Fruit fly (Drosophila melanogaster) whole organism, embryonic: ENCODE measurements around the gene vkg.

Experiments
- Blimp-1 ChIP-seq: fragments of 200-800 bp; sonication (Bioruptor generic); optimal IDR thresholded peaks from 3 replicates; lab custom pipeline; 2018; ENCODE audit warnings: missing biosample characterization, missing genetic modification characterization, mild to moderate bottlenecking, moderate library complexity, missing genetic modification reagents
- CG11093 ChIP-seq: fragments of 200-800 bp; sonication (Bioruptor generic); IDR thresholded peaks from 3 replicates; pipeline ENCODE4 v1.3.6; 2022; ENCODE audit warnings: missing biosample characterization, missing genetic modification characterization
- CG11247 ChIP-seq: fragments of 200-800 bp; sonication (Bioruptor generic); IDR thresholded peaks from 2 replicates; pipeline ENCODE4 v1.3.6; 2022; ENCODE audit warnings: missing biosample characterization, missing genetic modification characterization
- CG11456 ChIP-seq: fragments of 200-800 bp; sonication (Bioruptor generic); IDR thresholded peaks from 3 replicates; pipeline ENCODE4 v1.3.6; 2022; ENCODE audit warnings: missing biosample characterization, missing genetic modification characterization
- CG1529 ChIP-seq: fragments of 200-800 bp; sonication (Bioruptor generic); optimal IDR thresholded peaks from 3 replicates; lab custom pipeline; 2018; ENCODE audit warnings: missing biosample characterization, missing genetic modification characterization
- CG17612 ChIP-seq: fragments of 200-800 bp; sonication (Bioruptor generic); IDR thresholded peaks from 2 replicates; pipeline ENCODE4 v1.3.6; 2022; ENCODE audit warnings: missing biosample characterization, missing genetic modification characterization
- CG18619 ChIP-seq: fragments of 200-800 bp; sonication (Bioruptor generic); optimal IDR thresholded peaks from 3 replicates; lab custom pipeline; 2017; ENCODE audit warnings: missing biosample characterization, mild to moderate bottlenecking, missing genetic modification characterization
- CG3163 ChIP-seq: fragments of 200-800 bp; sonication (Bioruptor generic); optimal IDR thresholded peaks from 3 replicates; lab custom pipeline; 2016; ENCODE audit warnings: missing biosample characterization, missing genetic modification characterization
- CG33213 ChIP-seq: fragments of 200-800 bp; sonication (Bioruptor generic); optimal IDR thresholded peaks from 3 replicates; lab custom pipeline; 2016; ENCODE audit warnings: missing biosample characterization, missing genetic modification characterization
- CG42726 ChIP-seq: fragments of 200-800 bp; sonication (Bioruptor generic); IDR thresholded peaks from 2 replicates; pipeline ENCODE4 v1.3.6; 2022; ENCODE audit warnings: missing biosample characterization, missing genetic modification characterization; ENCODE audit not compliant: partially characterized antibody
- CG4282 ChIP-seq: fragments of 200-800 bp; sonication (Bioruptor generic); optimal IDR thresholded peaks from 2 replicates; lab custom pipeline; 2016; ENCODE audit warnings: missing biosample characterization, missing genetic modification characterization
- CG6689 ChIP-seq: fragments of 200-800 bp; sonication (Bioruptor generic); IDR thresholded peaks from 2 replicates; pipeline ENCODE4 v1.3.6; 2022; ENCODE audit warnings: missing biosample characterization, missing genetic modification characterization
- CG7786 ChIP-seq: fragments of 200-800 bp; sonication (Bioruptor generic); optimal IDR thresholded peaks from 2 replicates; lab custom pipeline; 2016; ENCODE audit warnings: missing biosample characterization, missing genetic modification characterization
- Dip3 ChIP-seq: fragments of 200-800 bp; sonication (Bioruptor generic); optimal IDR thresholded peaks from 3 replicates; lab custom pipeline; 2016; ENCODE audit warnings: missing biosample characterization, missing genetic modification characterization
- Fer2 ChIP-seq: fragments of 200-800 bp; sonication (Bioruptor generic); optimal IDR thresholded peaks from 2 replicates; lab custom pipeline; 2018; ENCODE audit warnings: missing biosample characterization, mild to moderate bottlenecking, missing genetic modification characterization, moderate library complexity
- HLH4C ChIP-seq: fragments of 200-800 bp; sonication (Bioruptor generic); IDR thresholded peaks from 3 replicates; pipeline ENCODE4 v1.3.6; 2022; ENCODE audit warnings: missing biosample characterization, missing genetic modification characterization; ENCODE audit not compliant: partially characterized antibody
- HLHmδ ChIP-seq: fragments of 200-800 bp; sonication (Bioruptor generic); optimal IDR thresholded peaks from 2 replicates; lab custom pipeline; 2018; ENCODE audit warnings: missing biosample characterization, mild to moderate bottlenecking, missing genetic modification characterization, moderate library complexity
- Hsf ChIP-seq: fragments of 200-800 bp; sonication (Bioruptor generic); optimal IDR thresholded peaks from 3 replicates; lab custom pipeline; 2016; ENCODE audit warnings: missing biosample characterization, missing genetic modification characterization
- Lim3 ChIP-seq: fragments of 200-800 bp; sonication (Bioruptor generic); IDR thresholded peaks from 2 replicates; pipeline ENCODE4 v1.3.6; 2022; ENCODE audit warnings: missing biosample characterization, missing genetic modification characterization
- MTF-1 ChIP-seq: fragments of 200-800 bp; sonication (Bioruptor generic); optimal IDR thresholded peaks from 2 replicates; lab custom pipeline; 2018; ENCODE audit warnings: missing biosample characterization, mild to moderate bottlenecking, missing genetic modification characterization, borderline replicate concordance
- Mad ChIP-seq: fragments of 200-800 bp; sonication (Bioruptor generic); optimal IDR thresholded peaks from 2 replicates; lab custom pipeline; 2016; ENCODE audit warnings: missing biosample characterization, missing genetic modification characterization
- NfI ChIP-seq: fragments of 200-800 bp; sonication (Bioruptor generic); optimal IDR thresholded peaks from 3 replicates; lab custom pipeline; 2018; ENCODE audit warnings: missing biosample characterization, mild to moderate bottlenecking, missing genetic modification characterization, moderate library complexity
- Sry-δ ChIP-seq: fragments of 200-800 bp; sonication (Bioruptor generic); optimal IDR thresholded peaks from 2 replicates; lab custom pipeline; 2016; ENCODE audit warnings: missing biosample characterization, missing genetic modification characterization
- TFAM ChIP-seq: fragments of 200-800 bp; sonication (Bioruptor generic); optimal IDR thresholded peaks from 2 replicates; lab custom pipeline; 2017; ENCODE audit warnings: missing biosample characterization, missing genetic modification characterization, inconsistent platforms
- amos ChIP-seq: fragments of 200-800 bp; sonication (Bioruptor generic); IDR thresholded peaks from 2 replicates; pipeline ENCODE4 v1.3.6; 2022; ENCODE audit warnings: missing biosample characterization, missing genetic modification characterization; ENCODE audit not compliant: partially characterized antibody
- bigmax ChIP-seq: fragments of 200-800 bp; sonication (Bioruptor generic); optimal IDR thresholded peaks from 2 replicates; lab custom pipeline; 2018; ENCODE audit warnings: missing biosample characterization, mild to moderate bottlenecking, missing genetic modification characterization
- bsh ChIP-seq, 2 experiments: fragments of 200-800 bp; sonication (Bioruptor generic); optimal IDR thresholded peaks; 2 replicates each; lab custom pipeline; 2017 to 2018; ENCODE audit warnings: mild to moderate bottlenecking in 2 of 2, missing biosample characterization in 2 of 2, missing genetic modification characterization in 2 of 2, moderate library complexity in 1 of 2
- btn ChIP-seq: fragments of 200-800 bp; sonication (Bioruptor generic); optimal IDR thresholded peaks from 2 replicates; lab custom pipeline; 2016; ENCODE audit warnings: missing biosample characterization, missing genetic modification characterization
- cas ChIP-seq: fragments of 200-800 bp; sonication (Bioruptor generic); IDR thresholded peaks from 2 replicates; pipeline ENCODE4 v1.3.6; 2022; ENCODE audit warnings: missing biosample characterization, missing genetic modification characterization
- cg ChIP-seq: fragments of 200-800 bp; sonication (Bioruptor generic); optimal IDR thresholded peaks from 3 replicates; lab custom pipeline; 2019; ENCODE audit warnings: missing biosample characterization, mild to moderate bottlenecking, missing genetic modification characterization, moderate library complexity
- dati ChIP-seq: fragments of 200-800 bp; sonication (Bioruptor generic); IDR thresholded peaks from 2 replicates; pipeline ENCODE4 v1.3.6; 2022; ENCODE audit warnings: missing biosample characterization, missing genetic modification characterization
- fd64A ChIP-seq: fragments of 200-800 bp; sonication (Bioruptor generic); optimal IDR thresholded peaks from 3 replicates; lab custom pipeline; 2018; ENCODE audit warnings: missing biosample characterization, mild to moderate bottlenecking, missing genetic modification characterization
- hbn ChIP-seq: fragments of 200-800 bp; sonication (Bioruptor generic); IDR thresholded peaks from 2 replicates; pipeline ENCODE4 v1.3.6; 2022; ENCODE audit warnings: missing biosample characterization, missing genetic modification characterization; ENCODE audit not compliant: partially characterized antibody
- hth ChIP-seq: fragments of >200 bp; optimal IDR thresholded peaks from 2 replicates; lab custom pipeline; 2017; ENCODE audit warnings: inconsistent platforms
- jigr1 ChIP-seq: fragments of 200-800 bp; sonication (Bioruptor generic); IDR thresholded peaks from 3 replicates; pipeline ENCODE4 v1.3.6; 2022; ENCODE audit warnings: missing biosample characterization, missing genetic modification characterization
- ken ChIP-seq: fragments of 200-800 bp; sonication (Bioruptor generic); IDR thresholded peaks from 3 replicates; pipeline ENCODE4 v1.3.6; 2022; ENCODE audit warnings: missing biosample characterization, missing genetic modification characterization
- lov ChIP-seq, 2 experiments: fragments of 200-800 bp in 1 of 2; fragments of >200 bp in 1 of 2; sonication (Bioruptor generic) in 1 of 2; IDR thresholded peaks in 1 of 2; optimal IDR thresholded peaks in 1 of 2; 2 replicates in 1 of 2; 3 replicates in 1 of 2; pipeline versions ENCODE4 v1.3.6 to Lab custom; 2017 to 2022; ENCODE audit warnings: missing biosample characterization in 1 of 2, missing genetic modification characterization in 1 of 2
- maf-S ChIP-seq: fragments of 200-800 bp; sonication (Bioruptor generic); optimal IDR thresholded peaks from 2 replicates; lab custom pipeline; 2016; ENCODE audit warnings: missing biosample characterization, missing genetic modification characterization
- nerfin-1 ChIP-seq: fragments of 200-800 bp; sonication (Bioruptor generic); optimal IDR thresholded peaks from 3 replicates; lab custom pipeline; 2019; ENCODE audit warnings: missing biosample characterization, mild to moderate bottlenecking, missing genetic modification characterization, moderate library complexity
- otp ChIP-seq: fragments of 200-800 bp; sonication (Bioruptor generic); IDR thresholded peaks from 3 replicates; pipeline ENCODE4, ENCODE4 v1.3.6; 2022; ENCODE audit warnings: missing biosample characterization, missing genetic modification characterization
- peb ChIP-seq: fragments of 200-800 bp; sonication (Bioruptor generic); IDR thresholded peaks from 2 replicates; pipeline ENCODE4 v1.3.6; 2022; ENCODE audit warnings: missing biosample characterization, missing genetic modification characterization
- shn ChIP-seq: fragments of 200-800 bp; sonication (Bioruptor generic); optimal IDR thresholded peaks from 3 replicates; lab custom pipeline; 2016; ENCODE audit warnings: missing biosample characterization, missing genetic modification characterization
- slp2 ChIP-seq: fragments of 200-800 bp; sonication (Bioruptor generic); optimal IDR thresholded peaks from 2 replicates; lab custom pipeline; 2016; ENCODE audit warnings: missing biosample characterization, missing genetic modification characterization
- sna ChIP-seq: fragments of 200-800 bp; sonication (Bioruptor generic); IDR thresholded peaks from 2 replicates; pipeline ENCODE4 v1.3.6; 2022; ENCODE audit warnings: missing biosample characterization, missing genetic modification characterization; ENCODE audit not compliant: partially characterized antibody
- stc ChIP-seq: fragments of 200-800 bp; sonication (Bioruptor generic); IDR thresholded peaks from 2 replicates; pipeline ENCODE4 v1.3.6; 2022; ENCODE audit warnings: missing biosample characterization, missing genetic modification characterization
- sug ChIP-seq: fragments of 200-800 bp; optimal IDR thresholded peaks from 2 replicates; lab custom pipeline; 2019; ENCODE audit warnings: missing biosample characterization, mild to moderate bottlenecking, missing genetic modification characterization, moderate library complexity
- tna ChIP-seq: fragments of 200-800 bp; sonication (Bioruptor generic); IDR thresholded peaks from 2 replicates; pipeline ENCODE4 v1.3.6; 2022; ENCODE audit warnings: missing biosample characterization, missing genetic modification characterization; ENCODE audit not compliant: partially characterized antibody
- ttk ChIP-seq: fragments of 200-800 bp; sonication (Bioruptor generic); IDR thresholded peaks from 2 replicates; pipeline ENCODE4 v2.1.2; 2022; ENCODE audit warnings: missing biosample characterization, missing genetic modification characterization
- unc-4 ChIP-seq: fragments of 200-800 bp; sonication (Bioruptor generic); IDR thresholded peaks from 2 replicates; pipeline ENCODE4 v1.3.6; 2022; ENCODE audit warnings: missing biosample characterization, missing genetic modification characterization; ENCODE audit not compliant: partially characterized antibody
- usp ChIP-seq: fragments of >200 bp; optimal IDR thresholded peaks from 2 replicates; lab custom pipeline; 2017; ENCODE audit warnings: missing biosample characterization, missing genetic modification characterization

The vkg gene

DNA sequence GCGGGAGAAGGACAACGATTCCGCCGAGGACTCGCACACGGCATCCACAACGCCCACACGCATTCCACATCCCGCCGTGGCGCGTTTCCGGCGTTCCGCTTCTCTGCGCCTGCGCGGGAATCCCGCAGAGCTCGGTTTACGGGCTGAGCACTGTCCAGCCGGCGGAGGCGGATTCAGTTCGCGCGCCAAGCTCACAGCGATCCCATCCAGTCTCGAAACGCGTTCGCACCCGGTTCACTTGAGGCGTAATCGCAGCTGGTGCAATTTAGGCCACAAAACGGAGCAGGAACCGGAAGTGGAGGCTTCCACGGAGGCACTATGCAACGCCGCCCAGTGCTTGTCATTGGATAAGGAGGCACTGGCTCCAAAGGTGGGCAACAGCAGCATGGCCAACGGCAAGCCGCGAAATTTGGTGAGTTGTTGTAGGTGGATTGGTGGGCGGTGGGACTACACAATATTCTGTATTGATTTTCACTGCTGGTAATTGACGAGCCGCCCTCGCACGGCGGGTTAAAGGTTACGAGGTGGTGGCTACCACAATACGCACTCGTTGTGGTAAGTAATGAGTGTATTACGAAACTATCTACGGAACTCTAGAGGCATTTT lies 34.9 kb upstream of the vkg start (continued):
- no peak for TF ChIP-seq CG42726 (GFP tag; lab: Robert Waterston, UW)
- TF ChIP-seq nerfin-1: no peak
- TF ChIP-seq stc (GFP tag; lab: Robert Waterston, UW): no peak
- TF ChIP-seq CG17612 (GFP tag; lab: Robert Waterston, UW): no peak
- TF ChIP-seq dati (GFP tag; lab: Robert Waterston, UW): no peak
- no peak for TF ChIP-seq tna (GFP tag; lab: Robert Waterston, UW)
- no peak for TF ChIP-seq HLHmδ (GFP tag; lab: Kevin White, UChicago)
- TF ChIP-seq maf-S (GFP tag; lab: Kevin White, UChicago): no peak
- TF ChIP-seq CG4282 (GFP tag; lab: Kevin White, UChicago): no peak
- TF ChIP-seq shn (GFP tag; lab: Kevin White, UChicago): no peak
- TF ChIP-seq TFAM (GFP tag; lab: Kevin White, UChicago): no peak
- TF ChIP-seq unc-4 (GFP tag; lab: Robert Waterston, UW): no peak
- no peak for TF ChIP-seq lov (optimal IDR thresholded peaks at IDR 0.05; lab: Kevin White, UChicago)
- 0 out of 3 replicates have a peak, but pooled peaks have one; percentile 30 for TF ChIP-seq lov (GFP tag; IDR thresholded peaks at IDR 0.05; lab: Robert Waterston, UW)
- no peak for TF ChIP-seq Hsf (GFP tag; lab: Kevin White, UChicago)
- TF ChIP-seq Sry-δ (GFP tag; lab: Kevin White, UChicago): no peak
- TF ChIP-seq Blimp-1 (GFP tag; lab: Kevin White, UChicago): no peak
- TF ChIP-seq usp: no peak
- TF ChIP-seq sna (GFP tag; lab: Robert Waterston, UW): no peak
- TF ChIP-seq CG6689: 0 out of 2 replicates have a peak, but pooled peaks have one; percentile 23
- no peak for TF ChIP-seq ttk
- no peak for TF ChIP-seq sug
- TF ChIP-seq btn (GFP tag; lab: Kevin White, UChicago): no peak
- TF ChIP-seq slp2: no peak
- no peak for TF ChIP-seq CG18619
- no peak for TF ChIP-seq cas (GFP tag; lab: Robert Waterston, UW)
- no peak for TF ChIP-seq Lim3
- no peak for TF ChIP-seq ken (GFP tag; lab: Robert Waterston, UW)
- no peak for TF ChIP-seq Mad (GFP tag; lab: Kevin White, UChicago)
- TF ChIP-seq hbn (GFP tag; lab: Robert Waterston, UW): no peak
- TF ChIP-seq CG1529 (GFP tag; lab: Kevin White, UChicago): no peak
- TF ChIP-seq hth (lab: Kevin White, UChicago): no peak
- TF ChIP-seq cg (GFP tag; lab: Kevin White, UChicago): no peak
- TF ChIP-seq bsh (GFP tag; optimal IDR thresholded peaks at IDR 0.05; lab: Kevin White, UChicago): no peak
- no peak for TF ChIP-seq CG7786
- TF ChIP-seq HLH4C: no peak
- no peak for TF ChIP-seq otp (GFP tag; lab: Robert Waterston, UW)
- TF ChIP-seq NfI (GFP tag; lab: Kevin White, UChicago): no peak
- TF ChIP-seq fd64A (GFP tag; lab: Kevin White, UChicago): no peak
- TF ChIP-seq Fer2 (tag; lab: Kevin White, UChicago): no peak
- no peak for TF ChIP-seq peb (GFP tag; lab: Robert Waterston, UW)
- TF ChIP-seq CG11456 (GFP tag; lab: Robert Waterston, UW): no peak
- TF ChIP-seq CG11093: no peak
- TF ChIP-seq MTF-1 (GFP tag; lab: Kevin White, UChicago): no peak
- TF ChIP-seq CG33213 (GFP tag; lab: Kevin White, UChicago): no peak
- TF ChIP-seq bigmax: no peak
- no peak for TF ChIP-seq Dip3 (GFP tag; lab: Kevin White, UChicago)
- TF ChIP-seq CG11247 (GFP tag; lab: Robert Waterston, UW): no peak
- no peak for TF ChIP-seq jigr1
- no peak for TF ChIP-seq amos (GFP tag; lab: Robert Waterston, UW)
- TF ChIP-seq CG3163 (GFP tag; lab: Kevin White, UChicago): no peak
